Fruit fly (Drosophila melanogaster) whole organism, embryonic: ENCODE data around the gene Ppi1.

Experiments used
- BEAF-32 ChIP-seq: fragments of 200-800 bp; sonication (Bioruptor generic); optimal IDR thresholded peaks from 3 replicates; lab custom pipeline; 2017; ENCODE audit warnings: missing biosample characterization, missing genetic modification characterization, mild to moderate bottlenecking, moderate library complexity, missing genetic modification reagents
- CG1024 ChIP-seq: fragments of 200-800 bp; sonication (Bioruptor generic); IDR thresholded peaks from 2 replicates; pipeline ENCODE4 v1.3.6; 2022; ENCODE audit warnings: missing biosample characterization, missing genetic modification characterization
- CG11504 ChIP-seq: fragments of 200-800 bp; sonication (Bioruptor generic); optimal IDR thresholded peaks from 3 replicates; lab custom pipeline; 2019; ENCODE audit warnings: missing biosample characterization, mild to moderate bottlenecking, missing genetic modification characterization, moderate library complexity
- CG11696 ChIP-seq: fragments of 200-800 bp; sonication (Bioruptor generic); IDR thresholded peaks from 2 replicates; pipeline ENCODE4 v1.3.6; 2022; ENCODE audit warnings: missing biosample characterization, missing genetic modification characterization
- CG13123 ChIP-seq: fragments of 200-800 bp; sonication (Bioruptor generic); optimal IDR thresholded peaks from 2 replicates; lab custom pipeline; 2016; ENCODE audit warnings: missing biosample characterization, missing genetic modification characterization
- CG14860 ChIP-seq: fragments of 200-800 bp; sonication (Bioruptor generic); IDR thresholded peaks from 3 replicates; pipeline ENCODE4 v1.3.6; 2022; ENCODE audit warnings: missing biosample characterization, missing genetic modification characterization; ENCODE audit not compliant: partially characterized antibody
- CG15696 ChIP-seq: fragments of 200-800 bp; sonication (Bioruptor generic); optimal IDR thresholded peaks from 2 replicates; lab custom pipeline; 2019; ENCODE audit warnings: missing biosample characterization, mild to moderate bottlenecking, missing genetic modification characterization, moderate library complexity
- CG17385 ChIP-seq: fragments of 200-800 bp; sonication (Bioruptor generic); optimal IDR thresholded peaks from 3 replicates; lab custom pipeline; 2018; ENCODE audit warnings: missing biosample characterization, mild to moderate bottlenecking, missing genetic modification characterization
- CG1792 ChIP-seq: fragments of 200-800 bp; sonication (Bioruptor generic); optimal IDR thresholded peaks from 2 replicates; lab custom pipeline; 2016; ENCODE audit warnings: missing biosample characterization, missing genetic modification characterization
- CG31365 ChIP-seq: fragments of 200-800 bp; sonication (Bioruptor generic); optimal IDR thresholded peaks from 2 replicates; lab custom pipeline; 2018; ENCODE audit warnings: missing biosample characterization, mild to moderate bottlenecking, missing genetic modification characterization
- CG34224 ChIP-seq: fragments of 200-800 bp; sonication (Bioruptor generic); IDR thresholded peaks from 3 replicates; pipeline ENCODE4 v1.3.6; 2022; ENCODE audit warnings: missing biosample characterization, missing genetic modification characterization; ENCODE audit not compliant: partially characterized antibody
- CG42726 ChIP-seq: fragments of 200-800 bp; sonication (Bioruptor generic); IDR thresholded peaks from 2 replicates; pipeline ENCODE4 v1.3.6; 2022; ENCODE audit warnings: missing biosample characterization, missing genetic modification characterization; ENCODE audit not compliant: partially characterized antibody
- CG5245 ChIP-seq: fragments of 200-800 bp; sonication (Bioruptor generic); optimal IDR thresholded peaks from 3 replicates; lab custom pipeline; 2016; ENCODE audit warnings: missing biosample characterization, missing genetic modification characterization
- CG6175 ChIP-seq: fragments of 200-800 bp; sonication (Bioruptor generic); IDR thresholded peaks from 3 replicates; pipeline ENCODE4 v1.3.6; 2022; ENCODE audit warnings: missing biosample characterization, missing genetic modification characterization
- CG6683 ChIP-seq: fragments of 200-800 bp; sonication (Bioruptor generic); optimal IDR thresholded peaks from 2 replicates; lab custom pipeline; 2017; ENCODE audit warnings: missing biosample characterization, mild to moderate bottlenecking, missing genetic modification characterization, missing genetic modification reagents
- CG8765 ChIP-seq: fragments of 200-800 bp; sonication (Bioruptor generic); IDR thresholded peaks from 2 replicates; pipeline ENCODE4 v1.3.6; 2022; ENCODE audit warnings: missing biosample characterization, missing genetic modification characterization
- CG9609 ChIP-seq: fragments of 200-800 bp; sonication (Bioruptor generic); optimal IDR thresholded peaks from 3 replicates; lab custom pipeline; 2016; ENCODE audit warnings: missing biosample characterization, missing genetic modification characterization
- CHES-1-like ChIP-seq: fragments of 200-800 bp; sonication (Bioruptor generic); optimal IDR thresholded peaks from 2 replicates; lab custom pipeline; 2016; ENCODE audit warnings: missing biosample characterization, missing genetic modification characterization
- Dll ChIP-seq: fragments of 200-800 bp; sonication (Bioruptor generic); IDR thresholded peaks from 4 replicates; pipeline ENCODE4 v1.3.6; 2022; ENCODE audit warnings: missing biosample characterization, missing genetic modification characterization; ENCODE audit not compliant: partially characterized antibody
- E2f2 ChIP-seq: fragments of 200-800 bp; sonication (Bioruptor generic); IDR thresholded peaks from 2 replicates; pipeline ENCODE4 v1.3.6; 2022; ENCODE audit warnings: missing biosample characterization, missing genetic modification characterization
- Fer2 ChIP-seq: fragments of 200-800 bp; sonication (Bioruptor generic); optimal IDR thresholded peaks from 2 replicates; lab custom pipeline; 2018; ENCODE audit warnings: missing biosample characterization, mild to moderate bottlenecking, missing genetic modification characterization, moderate library complexity
- Fer3 ChIP-seq: fragments of 200-800 bp; sonication (Bioruptor generic); optimal IDR thresholded peaks from 2 replicates; lab custom pipeline; 2018; ENCODE audit warnings: missing biosample characterization, mild to moderate bottlenecking, missing genetic modification characterization, moderate library complexity
- Gsc ChIP-seq: fragments of 200-800 bp; sonication (Bioruptor generic); IDR thresholded peaks from 2 replicates; pipeline ENCODE4 v1.3.6; 2022; ENCODE audit warnings: missing biosample characterization, missing genetic modification characterization
- HmgZ ChIP-seq: fragments of 200-800 bp; sonication (Bioruptor generic); optimal IDR thresholded peaks from 2 replicates; lab custom pipeline; 2018; ENCODE audit warnings: missing biosample characterization, mild to moderate bottlenecking, missing genetic modification characterization
- Jarid2 ChIP-seq: fragments of 200-800 bp; sonication (Bioruptor generic); optimal IDR thresholded peaks from 3 replicates; lab custom pipeline; 2017; ENCODE audit warnings: mild to moderate bottlenecking, missing biosample characterization, missing genetic modification reagents, missing genetic modification characterization
- MBD-R2 ChIP-seq: fragments of 200-800 bp; sonication (Bioruptor generic); IDR thresholded peaks from 2 replicates; pipeline ENCODE4 v1.3.6; 2022; ENCODE audit warnings: missing biosample characterization, missing genetic modification characterization
- NfI ChIP-seq: fragments of 200-800 bp; sonication (Bioruptor generic); optimal IDR thresholded peaks from 3 replicates; lab custom pipeline; 2018; ENCODE audit warnings: missing biosample characterization, mild to moderate bottlenecking, missing genetic modification characterization, moderate library complexity
- Stat92E ChIP-seq, 3 experiments: fragments of >200 bp in 2 of 3; fragments of 200-800 bp in 1 of 3; sonication (Bioruptor generic) in 1 of 3; optimal IDR thresholded peaks; 2 replicates each; lab custom pipeline; 2017 to 2019; ENCODE audit warnings: missing biosample characterization in 3 of 3, missing genetic modification characterization in 3 of 3, mild to moderate bottlenecking in 1 of 3, moderate library complexity in 1 of 3
- Trl ChIP-seq, 3 experiments: fragments of >200 bp in 2 of 3; fragments of 200-800 bp in 1 of 3; sonication (Bioruptor generic) in 1 of 3; optimal IDR thresholded peaks; 2 replicates in 1 of 3; 3 replicates in 2 of 3; lab custom pipeline; 2016 to 2017; ENCODE audit warnings: missing biosample characterization in 1 of 3, missing genetic modification characterization in 1 of 3
- al ChIP-seq: fragments of 200-800 bp; sonication (Bioruptor generic); IDR thresholded peaks from 2 replicates; pipeline ENCODE4 v1.3.6; 2022; ENCODE audit warnings: missing biosample characterization, missing genetic modification characterization
- amos ChIP-seq: fragments of 200-800 bp; sonication (Bioruptor generic); IDR thresholded peaks from 2 replicates; pipeline ENCODE4 v1.3.6; 2022; ENCODE audit warnings: missing biosample characterization, missing genetic modification characterization; ENCODE audit not compliant: partially characterized antibody
- bbx ChIP-seq: fragments of 200-800 bp; sonication (Bioruptor generic); IDR thresholded peaks from 2 replicates; pipeline ENCODE4 v1.3.6; 2022; ENCODE audit warnings: missing biosample characterization, missing genetic modification characterization; ENCODE audit not compliant: partially characterized antibody
- corto ChIP-seq: fragments of 200-800 bp; sonication (Bioruptor generic); optimal IDR thresholded peaks from 2 replicates; lab custom pipeline; 2016; ENCODE audit warnings: missing biosample characterization, mild to moderate bottlenecking, missing genetic modification characterization, moderate library complexity
- crol ChIP-seq: fragments of 200-800 bp; sonication (Bioruptor generic); IDR thresholded peaks from 2 replicates; pipeline ENCODE4 v1.3.6; 2022; ENCODE audit warnings: missing biosample characterization, missing genetic modification characterization
- dm ChIP-seq: fragments of 200-800 bp; sonication (Bioruptor generic); optimal IDR thresholded peaks from 3 replicates; lab custom pipeline; 2016; ENCODE audit warnings: missing biosample characterization, missing genetic modification characterization
- fd102C ChIP-seq: fragments of 200-800 bp; sonication (Bioruptor generic); optimal IDR thresholded peaks from 2 replicates; lab custom pipeline; 2018; ENCODE audit warnings: missing biosample characterization, mild to moderate bottlenecking, missing genetic modification characterization, moderate library complexity
- grn ChIP-seq: fragments of 200-800 bp; sonication (Bioruptor generic); optimal IDR thresholded peaks from 3 replicates; lab custom pipeline; 2017; ENCODE audit warnings: missing biosample characterization, missing genetic modification characterization
- luna ChIP-seq: fragments of 200-800 bp; sonication (Bioruptor generic); optimal IDR thresholded peaks from 2 replicates; lab custom pipeline; 2016; ENCODE audit warnings: missing biosample characterization, missing genetic modification characterization
- mirr ChIP-seq: fragments of 200-800 bp; sonication (Bioruptor generic); optimal IDR thresholded peaks from 3 replicates; lab custom pipeline; 2018; ENCODE audit warnings: missing biosample characterization, mild to moderate bottlenecking, missing genetic modification characterization
- org-1 ChIP-seq: fragments of 200-800 bp; sonication (Bioruptor generic); optimal IDR thresholded peaks from 2 replicates; lab custom pipeline; 2017; ENCODE audit warnings: missing biosample characterization, missing genetic modification characterization
- pfk ChIP-seq: fragments of 200-800 bp; sonication (Bioruptor generic); optimal IDR thresholded peaks from 2 replicates; lab custom pipeline; 2018; ENCODE audit warnings: missing biosample characterization, mild to moderate bottlenecking, missing genetic modification characterization, moderate library complexity
- psq ChIP-seq: fragments of 200-800 bp; sonication (Bioruptor generic); optimal IDR thresholded peaks from 2 replicates; lab custom pipeline; 2017; ENCODE audit warnings: missing biosample characterization, missing genetic modification characterization
- sens ChIP-seq: fragments of 200-800 bp; sonication (Bioruptor generic); peaks from one replicate; lab custom pipeline; 2016; ENCODE audit warnings: missing biosample characterization, missing genetic modification characterization
- sima ChIP-seq: fragments of 200-800 bp; sonication (Bioruptor generic); optimal IDR thresholded peaks from 2 replicates; lab custom pipeline; 2016; ENCODE audit warnings: missing biosample characterization, missing genetic modification characterization
- sisA ChIP-seq: fragments of 200-800 bp; sonication (Bioruptor generic); IDR thresholded peaks from 2 replicates; pipeline ENCODE4 v1.3.6; 2022; ENCODE audit warnings: missing biosample characterization, missing genetic modification characterization
- sr ChIP-seq: fragments of 200-800 bp; sonication (Bioruptor generic); IDR thresholded peaks from 3 replicates; pipeline ENCODE4 v1.3.6; 2022; ENCODE audit warnings: missing biosample characterization, missing genetic modification characterization
- unpg ChIP-seq: fragments of 200-800 bp; sonication (Bioruptor generic); optimal IDR thresholded peaks from 3 replicates; lab custom pipeline; 2018; ENCODE audit warnings: missing biosample characterization, mild to moderate bottlenecking, missing genetic modification characterization, moderate library complexity
- wek ChIP-seq: fragments of 200-800 bp; sonication (Bioruptor generic); optimal IDR thresholded peaks from 3 replicates; lab custom pipeline; 2018; ENCODE audit warnings: missing biosample characterization, mild to moderate bottlenecking, missing genetic modification characterization, moderate library complexity
- zfh1 ChIP-seq: fragments of 200-800 bp; sonication (Bioruptor generic); IDR thresholded peaks from 3 replicates; pipeline ENCODE4 v1.3.6; 2022; ENCODE audit warnings: missing biosample characterization, missing genetic modification characterization

Gene Ppi1

dm6 chr3R:30099341-30099871 is 29.5 kb downstream of the Ppi1 start (continued):
- TF ChIP-seq luna (GFP tag; lab: Kevin White, UChicago) (no peak), MBD-R2 (GFP tag; lab: Robert Waterston, UW) (no peak), sens (GFP tag; lab: Kevin White, UChicago) (no peak), mirr (GFP tag; lab: Kevin White, UChicago) (no peak), Fer2 (tag; lab: Kevin White, UChicago) (no peak), psq (GFP tag; lab: Kevin White, UChicago) (no peak), CG42726 (GFP tag; lab: Robert Waterston, UW) (no peak), CG17385 (GFP tag; lab: Kevin White, UChicago) (peak; percentile 7), NfI (GFP tag; lab: Kevin White, UChicago) (no peak), amos (GFP tag; lab: Robert Waterston, UW) (peak; percentile 44; the same call in 1 of the 2 replicates), Gsc (GFP tag; lab: Robert Waterston, UW) (no peak), E2f2 (GFP tag; lab: Robert Waterston, UW) (no peak), BEAF-32 (no peak), sima (no peak), Stat92E (GFP tag; optimal IDR thresholded peaks at IDR 0.05; lab: Kevin White, UChicago) (no peak), CG6175 (GFP tag; lab: Robert Waterston, UW) (no peak), CG11696 (GFP tag; lab: Robert Waterston, UW) (no peak), corto (GFP tag; lab: Kevin White, UChicago) (peak; percentile 9), crol (GFP tag; lab: Robert Waterston, UW) (0 out of 2 replicates have a peak, but pooled peaks have one; percentile 28), al (GFP tag; lab: Robert Waterston, UW) (no peak), CG15696 (tag; lab: Kevin White, UChicago) (no peak), CG31365 (tag; lab: Kevin White, UChicago) (no peak), CG11504 (tag; lab: Kevin White, UChicago) (no peak), CG8765 (GFP tag; lab: Robert Waterston, UW) (no peak), Trl (optimal IDR thresholded peaks at IDR 0.05; lab: Kevin White, UChicago) (peak; percentile 89 to 96), Trl (GFP tag; optimal IDR thresholded peaks at IDR 0.05; lab: Kevin White, UChicago) (peak; percentile 33), pfk (GFP tag; lab: Kevin White, UChicago) (no peak), CG9609 (GFP tag; lab: Kevin White, UChicago) (no peak), HmgZ (tag; lab: Kevin White, UChicago) (no peak), Jarid2 (peak; percentile 25), CG6683 (GFP tag; lab: Kevin White, UChicago) (no peak), org-1 (GFP tag; lab: Kevin White, UChicago) (no peak), CG13123 (GFP tag; lab: Kevin White, UChicago) (no peak), bbx (GFP tag; lab: Robert Waterston, UW) (peak; percentile 67; the same call in 1 of the 2 replicates), CHES-1-like (GFP tag; lab: Kevin White, UChicago) (no peak), grn (GFP tag; lab: Kevin White, UChicago) (no peak), CG1024 (GFP tag; lab: Robert Waterston, UW) (no peak), CG1792 (GFP tag; lab: Kevin White, UChicago) (no peak), unpg (no peak), fd102C (GFP tag; lab: Kevin White, UChicago) (no peak), dm (GFP tag; lab: Kevin White, UChicago) (no peak), wek (GFP tag; lab: Kevin White, UChicago) (no peak), CG34224 (GFP tag; lab: Robert Waterston, UW) (peak; percentile 80), zfh1 (GFP tag; lab: Robert Waterston, UW) (no peak), sr (GFP tag; lab: Robert Waterston, UW) (no peak), Dll (GFP tag; lab: Robert Waterston, UW) (peak; percentile 46; the same call in 2 of the 4 replicates), CG14860 (GFP tag; lab: Robert Waterston, UW) (0 out of 3 replicates have a peak, but pooled peaks have one; percentile 24), sisA (GFP tag; lab: Robert Waterston, UW) (no peak), CG5245 (GFP tag; lab: Kevin White, UChicago) (no peak), Fer3 (tag; lab: Kevin White, UChicago) (no peak)
